Worm (Caenorhabditis elegans) whole organism, L2 larva: ENCODE data around the gene F01F1.3.

Source experiments
- C34F6.9 ChIP-seq: fragments of 150-350 bp; optimal IDR thresholded peaks from 2 replicates; lab custom pipeline; 2014; ENCODE audit warnings: missing biosample characterization, missing genetic modification characterization
- F13H6.1 ChIP-seq: sonication (generic microtip); optimal IDR thresholded peaks from 2 replicates; lab custom pipeline; 2016; ENCODE audit warnings: missing genetic modification characterization, missing compliant biosample characterization
- R02D3.7 ChIP-seq: fragments of 150-350 bp; optimal IDR thresholded peaks from 2 replicates; lab custom pipeline; 2014; ENCODE audit warnings: missing biosample characterization, missing genetic modification characterization
- Y55F3AM.14 ChIP-seq: fragments of 200-800 bp; sonication (Bioruptor generic); optimal IDR thresholded peaks from 2 replicates; lab custom pipeline; 2018; ENCODE audit warnings: mild to moderate bottlenecking, missing genetic modification characterization, missing compliant biosample characterization
- ZK546.5 ChIP-seq: sonication (generic microtip); optimal IDR thresholded peaks from 2 replicates; lab custom pipeline; 2017; ENCODE audit warnings: missing biosample characterization, missing genetic modification characterization
- alr-1 ChIP-seq: fragments of 150-350 bp; optimal IDR thresholded peaks from 2 replicates; lab custom pipeline; 2014; ENCODE audit warnings: missing biosample characterization, missing genetic modification characterization
- aly-2 ChIP-seq: fragments of 150-350 bp; optimal IDR thresholded peaks from 2 replicates; lab custom pipeline; 2014; ENCODE audit warnings: missing biosample characterization, missing genetic modification characterization
- ama-1 ChIP-seq: fragments of 150-350 bp; optimal IDR thresholded peaks from 2 replicates; lab custom pipeline; 2018; ENCODE audit warnings: inconsistent platforms
- blmp-1 ChIP-seq: sonication (generic microtip); optimal IDR thresholded peaks from 2 replicates; lab custom pipeline; 2017; ENCODE audit warnings: missing genetic modification characterization, mild to moderate bottlenecking, missing compliant biosample characterization, antibody characterized with exemption, moderate library complexity; ENCODE audit not compliant: insufficient read depth
- ceh-16 ChIP-seq: fragments of 150-350 bp; optimal IDR thresholded peaks from 2 replicates; lab custom pipeline; 2014; ENCODE audit warnings: missing biosample characterization, missing genetic modification characterization
- ceh-82 ChIP-seq: fragments of 150-350 bp; optimal IDR thresholded peaks from 2 replicates; lab custom pipeline; 2014; ENCODE audit warnings: missing biosample characterization, missing genetic modification characterization
- crh-2 ChIP-seq: sonication (generic microtip); optimal IDR thresholded peaks from 2 replicates; lab custom pipeline; 2017; ENCODE audit warnings: missing biosample characterization, missing genetic modification characterization
- dmd-4 ChIP-seq: sonication (generic microtip); optimal IDR thresholded peaks from 2 replicates; lab custom pipeline; 2017; ENCODE audit warnings: missing biosample characterization, missing genetic modification characterization
- egl-27 ChIP-seq: sonication (generic microtip); optimal IDR thresholded peaks from 3 replicates; lab custom pipeline; 2017; ENCODE audit warnings: missing biosample characterization, missing genetic modification reagents, missing genetic modification characterization
- elt-1 ChIP-seq: fragments of 150-350 bp; optimal IDR thresholded peaks from 2 replicates; lab custom pipeline; 2014; ENCODE audit warnings: missing biosample characterization, missing genetic modification characterization
- elt-3 ChIP-seq: sonication (generic microtip); optimal IDR thresholded peaks from 2 replicates; lab custom pipeline; 2017; ENCODE audit warnings: missing biosample characterization, missing genetic modification characterization
- fos-1 ChIP-seq: fragments of 150-350 bp; optimal IDR thresholded peaks from 2 replicates; lab custom pipeline; 2014; ENCODE audit warnings: missing biosample characterization, missing genetic modification characterization
- gmeb-1 ChIP-seq: fragments of 150-350 bp; optimal IDR thresholded peaks from 2 replicates; lab custom pipeline; 2014; ENCODE audit warnings: missing biosample characterization, missing genetic modification characterization
- lin-11 ChIP-seq: fragments of 150-350 bp; sonication (generic microtip); optimal IDR thresholded peaks from 2 replicates; lab custom pipeline; 2014; ENCODE audit warnings: missing biosample characterization, missing genetic modification characterization, inconsistent platforms, mixed read lengths
- lin-13 ChIP-seq: fragments of 150-350 bp; optimal IDR thresholded peaks from 2 replicates; lab custom pipeline; 2014; ENCODE audit warnings: missing biosample characterization, missing genetic modification reagents, missing genetic modification characterization
- lin-39 ChIP-seq: fragments of 150-350 bp; optimal IDR thresholded peaks from 2 replicates; lab custom pipeline; 2014; ENCODE audit warnings: missing biosample characterization, missing genetic modification reagents, missing genetic modification characterization
- lsy-2 ChIP-seq, 2 experiments: fragments of 150-350 bp in 1 of 2; sonication (generic microtip) in 1 of 2; optimal IDR thresholded peaks; 2 replicates each; lab custom pipeline; 2014 to 2017; ENCODE audit warnings: missing biosample characterization in 2 of 2, missing genetic modification characterization in 2 of 2
- mab-5 ChIP-seq: fragments of 150-350 bp; optimal IDR thresholded peaks from 2 replicates; lab custom pipeline; 2014; ENCODE audit warnings: missing biosample characterization, missing genetic modification characterization
- mbf-1 ChIP-seq: sonication (generic microtip); optimal IDR thresholded peaks from 2 replicates; lab custom pipeline; 2017; ENCODE audit warnings: missing biosample characterization, missing genetic modification characterization
- mdl-1 ChIP-seq, 2 experiments: fragments of 150-350 bp in 1 of 2; sonication (generic microtip) in 1 of 2; optimal IDR thresholded peaks; 2 replicates each; lab custom pipeline; 2017; ENCODE audit warnings: missing biosample characterization in 2 of 2, missing genetic modification characterization in 2 of 2
- nhr-10 ChIP-seq: sonication (generic microtip); optimal IDR thresholded peaks from 2 replicates; lab custom pipeline; 2017; ENCODE audit warnings: missing biosample characterization, missing genetic modification characterization
- nhr-11 ChIP-seq: fragments of 150-350 bp; optimal IDR thresholded peaks from 2 replicates; lab custom pipeline; 2014; ENCODE audit warnings: missing biosample characterization, missing genetic modification characterization
- nhr-12 ChIP-seq: fragments of 150-350 bp; optimal IDR thresholded peaks from 2 replicates; lab custom pipeline; 2014; ENCODE audit warnings: missing biosample characterization, missing genetic modification characterization
- nhr-129 ChIP-seq: fragments of 150-350 bp; optimal IDR thresholded peaks from 2 replicates; lab custom pipeline; 2014; ENCODE audit warnings: missing biosample characterization, missing genetic modification characterization
- nhr-21 ChIP-seq: fragments of 150-350 bp; optimal IDR thresholded peaks from 2 replicates; lab custom pipeline; 2014; ENCODE audit warnings: missing biosample characterization, missing genetic modification characterization
- nhr-23 ChIP-seq: fragments of 150-350 bp; optimal IDR thresholded peaks from 2 replicates; lab custom pipeline; 2014; ENCODE audit warnings: missing biosample characterization, missing genetic modification reagents, missing genetic modification characterization
- nhr-237 ChIP-seq: fragments of 150-350 bp; optimal IDR thresholded peaks from 2 replicates; lab custom pipeline; 2014; ENCODE audit warnings: missing biosample characterization, missing genetic modification characterization
- nhr-25 ChIP-seq: fragments of 150-350 bp; sonication (generic microtip); optimal IDR thresholded peaks from 3 replicates; lab custom pipeline; 2014; ENCODE audit warnings: missing biosample characterization, missing genetic modification characterization
- nhr-6 ChIP-seq: fragments of 150-350 bp; optimal IDR thresholded peaks from 2 replicates; lab custom pipeline; 2014; ENCODE audit warnings: missing biosample characterization, missing genetic modification characterization
- nhr-77 ChIP-seq: fragments of 150-350 bp; optimal IDR thresholded peaks from 2 replicates; lab custom pipeline; 2014; ENCODE audit warnings: missing biosample characterization, missing genetic modification characterization
- peb-1 ChIP-seq: fragments of 150-350 bp; optimal IDR thresholded peaks from 2 replicates; lab custom pipeline; 2014; ENCODE audit warnings: missing biosample characterization, missing genetic modification characterization
- sem-4 ChIP-seq: fragments of 150-350 bp; optimal IDR thresholded peaks from 2 replicates; lab custom pipeline; 2014; ENCODE audit warnings: missing biosample characterization, missing genetic modification reagents, missing genetic modification characterization
- skn-1 ChIP-seq: sonication (generic microtip); optimal IDR thresholded peaks from 2 replicates; lab custom pipeline; 2017; ENCODE audit warnings: missing biosample characterization, missing genetic modification characterization
- sma-3 ChIP-seq: sonication (generic microtip); optimal IDR thresholded peaks from 2 replicates; lab custom pipeline; 2016; ENCODE audit warnings: missing genetic modification reagents, missing genetic modification characterization, missing compliant biosample characterization
- sma-9 ChIP-seq, 2 experiments: fragments of 150-350 bp in 1 of 2; sonication (generic microtip) in 1 of 2; optimal IDR thresholded peaks; 2 replicates each; lab custom pipeline; 2014 to 2016; ENCODE audit warnings: missing genetic modification characterization in 2 of 2, mild to moderate bottlenecking in 1 of 2, missing biosample characterization in 1 of 2, missing compliant biosample characterization in 1 of 2, missing genetic modification reagents in 1 of 2, moderate library complexity in 1 of 2
- snpc-4 ChIP-seq: fragments of 150-350 bp; optimal IDR thresholded peaks from 2 replicates; lab custom pipeline; 2014; ENCODE audit warnings: missing biosample characterization, missing genetic modification characterization
- unc-39 ChIP-seq: fragments of 150-350 bp; optimal IDR thresholded peaks from 2 replicates; lab custom pipeline; 2014; ENCODE audit warnings: missing biosample characterization, missing genetic modification characterization
- unc-55 ChIP-seq: fragments of 150-350 bp; sonication (generic microtip); optimal IDR thresholded peaks from 3 replicates; lab custom pipeline; 2014; ENCODE audit warnings: missing biosample characterization, missing genetic modification reagents, missing genetic modification characterization
- unc-62 ChIP-seq: fragments of 150-350 bp; optimal IDR thresholded peaks from 2 replicates; lab custom pipeline; 2014; ENCODE audit warnings: missing biosample characterization, missing genetic modification reagents, missing genetic modification characterization
- zag-1 ChIP-seq: fragments of 150-350 bp; optimal IDR thresholded peaks from 2 replicates; lab custom pipeline; 2014; ENCODE audit warnings: missing biosample characterization, missing genetic modification characterization
- ztf-1 ChIP-seq: fragments of 200-800 bp; sonication (Bioruptor generic); conservative IDR thresholded peaks from 2 replicates; pipeline ENCODE4 v1.3.6; 2022; ENCODE audit warnings: missing genetic modification characterization, missing compliant biosample characterization
- ztf-11 ChIP-seq: sonication (generic microtip); optimal IDR thresholded peaks from 2 replicates; lab custom pipeline; 2017; ENCODE audit warnings: missing biosample characterization, missing genetic modification characterization
- ztf-4 ChIP-seq: fragments of 150-350 bp; optimal IDR thresholded peaks from 2 replicates; lab custom pipeline; 2014; ENCODE audit warnings: missing biosample characterization, missing genetic modification characterization

Gene F01F1.3

ce11 chrIII:5872288-5872687, 550 bp downstream of the F01F1.3 start:
- TF ChIP-seq C34F6.9 (tag; lab: Kevin White, UChicago) (no peak), nhr-129 (tag; lab: Kevin White, UChicago) (peak; percentile 67)

ce11 chrIII:5874263-5874662, 2.5 kb downstream of the F01F1.3 start:
- TF ChIP-seq nhr-12 (tag; lab: Kevin White, UChicago) = no peak
- peak; percentile 87 for TF ChIP-seq ama-1
- peak; percentile 34 for TF ChIP-seq skn-1 (tag; lab: Kevin White, UChicago)
- TF ChIP-seq nhr-25 (tag; lab: Kevin White, UChicago) = peak; percentile 56
- TF ChIP-seq zag-1 = no peak
- TF ChIP-seq sma-3 = peak; percentile 79
- no peak for TF ChIP-seq lin-39 (tag; lab: Kevin White, UChicago)
- peak; percentile 68 for TF ChIP-seq gmeb-1 (tag; lab: Kevin White, UChicago)
- no peak for TF ChIP-seq R02D3.7
- TF ChIP-seq ztf-1 = no peak
- TF ChIP-seq crh-2 = peak; percentile 71
- no peak for TF ChIP-seq egl-27
- peak in 1 of 2 experiments; percentile 56 for TF ChIP-seq lsy-2 (tag; optimal IDR thresholded peaks at IDR 0.05; lab: Kevin White, UChicago)
- TF ChIP-seq lin-13 = peak; percentile 15
- no peak for TF ChIP-seq ZK546.5 (tag; lab: Kevin White, UChicago)
- peak; percentile 65 for TF ChIP-seq blmp-1 (tag; lab: Kevin White, UChicago)
- peak; percentile 34 for TF ChIP-seq unc-62 (GFP tag; lab: Kevin White, UChicago)
- TF ChIP-seq F13H6.1 (tag; lab: Kevin White, UChicago) = no peak
- no peak for TF ChIP-seq elt-1 (tag; lab: Kevin White, UChicago)
- no peak for TF ChIP-seq ztf-11 (tag; lab: Kevin White, UChicago)
- peak; percentile 74 for TF ChIP-seq sma-9 (GFP tag; optimal IDR thresholded peaks at IDR 0.05; lab: Kevin White, UChicago)
- no peak for TF ChIP-seq sma-9 (tag; optimal IDR thresholded peaks at IDR 0.05; lab: Kevin White, UChicago)
- TF ChIP-seq Y55F3AM.14 (GFP tag; lab: Kevin White, UChicago) = no peak
- peak in 1 of 2 experiments; percentile 42 for TF ChIP-seq mdl-1 (tag; optimal IDR thresholded peaks at IDR 0.05; lab: Kevin White, UChicago)
- TF ChIP-seq unc-39 (tag; lab: Kevin White, UChicago) = no peak
- peak; percentile 96 for TF ChIP-seq nhr-21
- no peak for TF ChIP-seq alr-1
- no peak for TF ChIP-seq ceh-82
- TF ChIP-seq fos-1 (tag; lab: Kevin White, UChicago) = peak; percentile 42
- TF ChIP-seq nhr-129 (tag; lab: Kevin White, UChicago) = peak; percentile 77
- peak; percentile 31 for TF ChIP-seq nhr-6 (tag; lab: Kevin White, UChicago)
- no peak for TF ChIP-seq peb-1 (tag; lab: Kevin White, UChicago)
- TF ChIP-seq nhr-77 (tag; lab: Kevin White, UChicago) = no peak
- no peak for TF ChIP-seq snpc-4 (tag; lab: Kevin White, UChicago)
- TF ChIP-seq nhr-10 (tag; lab: Kevin White, UChicago) = no peak
- no peak for TF ChIP-seq mab-5
- no peak for TF ChIP-seq nhr-23
- no peak for TF ChIP-seq mbf-1 (tag; lab: Kevin White, UChicago)
- TF ChIP-seq elt-3 (tag; lab: Kevin White, UChicago) = no peak
- no peak for TF ChIP-seq nhr-237
- peak; percentile 57 for TF ChIP-seq ztf-4
- no peak for TF ChIP-seq unc-55 (GFP tag; lab: Kevin White, UChicago)
- TF ChIP-seq C34F6.9 (tag; lab: Kevin White, UChicago) = no peak
- TF ChIP-seq sem-4 = no peak
- TF ChIP-seq lin-11 (tag; lab: Kevin White, UChicago) = no peak
- TF ChIP-seq nhr-11 (tag; lab: Kevin White, UChicago) = no peak
- TF ChIP-seq aly-2 (tag; lab: Kevin White, UChicago) = no peak
- TF ChIP-seq dmd-4 (tag; lab: Kevin White, UChicago) = no peak
- TF ChIP-seq ceh-16 = no peak
